Worm (Caenorhabditis elegans): ENCODE data around the gene C18E9.8.

DNA sequence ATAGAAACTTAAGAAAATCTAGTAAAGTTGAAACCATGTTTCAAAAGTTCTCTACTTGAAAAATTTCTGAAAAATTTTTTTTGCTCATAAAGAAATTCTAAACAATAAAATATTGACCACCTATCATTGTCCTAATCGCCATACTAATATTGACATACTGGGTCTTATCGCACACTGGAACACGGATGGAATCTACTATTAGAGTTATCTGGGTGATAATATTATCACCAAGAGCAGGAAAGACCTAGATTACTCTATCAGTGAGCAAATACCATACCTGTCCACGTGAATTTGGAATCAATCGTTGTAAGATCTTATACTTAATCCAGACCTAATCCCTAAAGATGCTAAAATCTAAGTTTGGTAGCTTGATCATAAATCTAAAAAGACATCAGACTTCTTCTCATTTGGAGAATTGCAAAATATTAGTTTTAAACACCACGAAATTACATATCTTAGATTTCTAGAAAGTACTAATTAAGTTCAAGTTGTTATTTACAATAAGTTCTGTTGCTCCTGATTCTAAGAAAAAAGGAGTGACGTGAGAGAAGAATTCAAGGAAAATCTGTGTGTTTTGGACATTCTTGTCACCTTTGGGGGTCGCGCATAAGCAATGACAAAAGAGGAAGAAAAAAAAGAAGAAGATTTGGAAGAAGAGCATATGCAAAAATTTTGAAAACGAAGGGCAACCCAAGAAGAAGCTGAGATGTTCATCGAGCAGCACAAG, 22.3 kb upstream of the C18E9.8 start:
- TF ChIP-seq elt-2 (tag; optimal IDR thresholded peaks at IDR 0.05) (peak; percentile 36), elt-3 (tag; optimal IDR thresholded peaks at IDR 0.05) (no peak), nhr-12 (tag; optimal IDR thresholded peaks at IDR 0.05) (no peak), snpc-4 (tag; optimal IDR thresholded peaks at IDR 0.05) (no peak), zag-1 (tag; optimal IDR thresholded peaks at IDR 0.05) (no peak), jun-1 (tag; optimal IDR thresholded peaks at IDR 0.05) (no peak), ceh-16 (tag; optimal IDR thresholded peaks at IDR 0.05) (no peak), ceh-82 (tag; optimal IDR thresholded peaks at IDR 0.05) (no peak), ZK546.5 (tag; optimal IDR thresholded peaks at IDR 0.05) (no peak), fos-1 (tag; optimal IDR thresholded peaks at IDR 0.05) (no peak), pqm-1 (tag; optimal IDR thresholded peaks at IDR 0.05) (no peak)
